Fruit fly (Drosophila melanogaster): ENCODE results near the gene CG7857.
A peak's percentile ranks its signal among the peaks of the same experiment; 100 is the strongest.

CG7857 gene

DNA sequence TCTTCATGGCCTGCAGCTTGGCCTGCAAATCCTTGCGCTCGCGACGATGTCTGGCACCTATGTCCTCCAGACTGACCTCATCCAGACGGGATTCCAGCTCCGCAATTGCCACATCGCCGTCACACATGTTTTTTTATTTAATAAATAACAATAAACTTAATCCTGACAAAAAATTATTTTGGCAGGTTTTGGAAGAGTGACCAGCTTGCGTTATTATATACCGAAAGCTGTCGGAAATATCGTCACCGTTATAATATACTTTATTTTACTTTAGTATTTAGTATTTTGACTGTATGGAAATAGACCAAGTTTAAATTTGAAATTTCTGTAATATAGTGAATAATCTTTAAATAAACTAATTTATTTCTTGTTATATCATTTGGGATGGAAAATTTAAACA lies at the start of gene CG7857 (continued):
- TF ChIP-seq prd (optimal IDR thresholded peaks at IDR 0.05) (no peak), prd (GFP tag; IDR thresholded peaks at IDR 0.05) (no peak), TFAM (GFP tag; optimal IDR thresholded peaks at IDR 0.05) (no peak), CG3726 (GFP tag; IDR thresholded peaks at IDR 0.05) (no peak), chinmo (GFP tag; IDR thresholded peaks at IDR 0.05; ENCODE audit: partially characterized antibody) (no peak), BEAF-32 (GFP tag; optimal IDR thresholded peaks at IDR 0.05) (peak; percentile 56), CG14441 (GFP tag; IDR thresholded peaks at IDR 0.05) (no peak), vnd (GFP tag; IDR thresholded peaks at IDR 0.05; ENCODE audit: partially characterized antibody) (no peak), btn (GFP tag; optimal IDR thresholded peaks at IDR 0.05) (no peak), CG8924 (tag; optimal IDR thresholded peaks at IDR 0.05) (no peak), sima (GFP tag; optimal IDR thresholded peaks at IDR 0.05) (no peak), Atf3 (GFP tag; optimal IDR thresholded peaks at IDR 0.05) (no peak), sisA (GFP tag; IDR thresholded peaks at IDR 0.05) (no peak), jing (GFP tag; optimal IDR thresholded peaks at IDR 0.05) (no peak), dmrt99B (tag; optimal IDR thresholded peaks at IDR 0.05) (no peak), PHDP (tag; optimal IDR thresholded peaks at IDR 0.05) (no peak), bigmax (GFP tag; optimal IDR thresholded peaks at IDR 0.05) (no peak), zfh2 (GFP tag; optimal IDR thresholded peaks at IDR 0.05) (no peak), stc (GFP tag; IDR thresholded peaks at IDR 0.05) (no peak), CG17361 (GFP tag; IDR thresholded peaks at IDR 0.05) (no peak), CG6765 (GFP tag; optimal IDR thresholded peaks at IDR 0.05) (no peak), CG12659 (GFP tag; optimal IDR thresholded peaks at IDR 0.05) (peak; percentile 5), kni (GFP tag; optimal IDR thresholded peaks at IDR 0.05) (no peak), CG9932 (GFP tag; IDR thresholded peaks at IDR 0.05) (no peak), CG11456 (GFP tag; IDR thresholded peaks at IDR 0.05) (no peak), jigr1 (GFP tag; IDR thresholded peaks at IDR 0.05) (no peak), schlank (tag; optimal IDR thresholded peaks at IDR 0.05) (no peak), CG31388 (GFP tag; optimal IDR thresholded peaks at IDR 0.05) (no peak), E2f2 (GFP tag; IDR thresholded peaks at IDR 0.05) (peak; percentile 81), ap (GFP tag; IDR thresholded peaks at IDR 0.05) (no peak), CG9797 (GFP tag; optimal IDR thresholded peaks at IDR 0.05) (peak; percentile 58), stwl (tag; optimal IDR thresholded peaks at IDR 0.05) (peak; percentile 78), CG6254 (GFP tag; optimal IDR thresholded peaks at IDR 0.05) (no peak), ssp (GFP tag; IDR thresholded peaks at IDR 0.05) (no peak), MBD-R2 (GFP tag; IDR thresholded peaks at IDR 0.05) (peak; percentile 63), CG2129 (GFP tag; IDR thresholded peaks at IDR 0.05; ENCODE audit: partially characterized antibody) (no peak), Poxn (GFP tag; IDR thresholded peaks at IDR 0.05) (no peak), CG14710 (tag; optimal IDR thresholded peaks at IDR 0.05) (peak; percentile 64), CG1024 (GFP tag; IDR thresholded peaks at IDR 0.05) (no peak), CG11504 (tag; optimal IDR thresholded peaks at IDR 0.05) (no peak), Kr (GFP tag; optimal IDR thresholded peaks at IDR 0.05) (no peak), CTCF (GFP tag; optimal IDR thresholded peaks at IDR 0.05) (no peak), Mad (GFP tag; optimal IDR thresholded peaks at IDR 0.05) (no peak), ATbp (GFP tag; optimal IDR thresholded peaks at IDR 0.05) (no peak), Mrtf (GFP tag; IDR thresholded peaks at IDR 0.05) (no peak), CG6654 (GFP tag; optimal IDR thresholded peaks at IDR 0.05) (no peak), Dp (GFP tag; optimal IDR thresholded peaks at IDR 0.05) (peak; percentile 72), slou (GFP tag; optimal IDR thresholded peaks at IDR 0.05) (no peak), CG11696 (GFP tag; IDR thresholded peaks at IDR 0.05) (no peak), wor (GFP tag; IDR thresholded peaks at IDR 0.05) (no peak), CG15601 (tag; optimal IDR thresholded peaks at IDR 0.05) (no peak), CG32532 (GFP tag; IDR thresholded peaks at IDR 0.05) (no peak), Ptx1 (GFP tag; IDR thresholded peaks at IDR 0.05) (no peak)
